Worm (Caenorhabditis elegans) whole organism, young adult: ENCODE results near the gene C50C3.1.

ENCODE experiments used
- C17E4.6 ChIP-seq: fragments of 200-800 bp; sonication (Bioruptor generic); IDR thresholded peaks from 2 replicates; pipeline ENCODE4 v1.3.6; 2022; ENCODE audit warnings: missing genetic modification reagents, missing genetic modification characterization, missing compliant biosample characterization
- Y53F4B.3 ChIP-seq: fragments of 200-800 bp; sonication (Bioruptor generic); IDR thresholded peaks from 2 replicates; pipeline ENCODE4 v1.3.6; 2022; ENCODE audit warnings: missing genetic modification reagents, missing genetic modification characterization, missing compliant biosample characterization
- Y67H2A.10 ChIP-seq: fragments of 200-800 bp; sonication (Bioruptor generic); conservative IDR thresholded peaks from 2 replicates; pipeline ENCODE4 v1.3.6; 2022; ENCODE audit warnings: missing genetic modification reagents, missing genetic modification characterization, missing compliant biosample characterization
- tbx-9 ChIP-seq: sonication (generic microtip); optimal IDR thresholded peaks from 2 replicates; lab custom pipeline; 2016; ENCODE audit warnings: borderline replicate concordance, missing genetic modification characterization, inconsistent platforms, missing compliant biosample characterization

- TF ChIP-seq Y67H2A.10 (GFP tag; lab: Robert Waterston, UW) (peak; percentile 75; the same call in 1 of the 2 replicates), tbx-9 (tag; lab: Kevin White, UChicago) (no peak), C17E4.6 (GFP tag; lab: Robert Waterston, UW) (no peak), Y53F4B.3 (GFP tag; lab: Robert Waterston, UW) (no peak)
Measured at ce11 chrIII:8163788-8164423, 27.9 kb upstream of the C50C3.1 start, which contains the start of gene prp-8.
